Worm (Caenorhabditis elegans) whole organism, mixed stage, embryonic: ENCODE results near the gene rrsr-1.
A peak's percentile ranks its signal among the peaks of the same experiment; 100 is the strongest.

ENCODE experiments used
- M03D4.4 ChIP-seq: sonication (generic microtip); optimal IDR thresholded peaks from 2 replicates; lab custom pipeline; 2017; ENCODE audit warnings: mild to moderate bottlenecking, missing genetic modification characterization, missing compliant biosample characterization
- bed-3 ChIP-seq: fragments of 200-800 bp; sonication (Bioruptor generic); optimal IDR thresholded peaks from 3 replicates; lab custom pipeline; 2018; ENCODE audit warnings: mild to moderate bottlenecking, missing genetic modification characterization, moderate library complexity, missing compliant biosample characterization
- blmp-1 ChIP-seq: fragments of 150-350 bp; optimal IDR thresholded peaks from 2 replicates; lab custom pipeline; 2014; ENCODE audit warnings: missing biosample characterization, missing genetic modification characterization
- ceh-39 ChIP-seq: fragments of 150-350 bp; optimal IDR thresholded peaks from 2 replicates; lab custom pipeline; 2014; ENCODE audit warnings: missing biosample characterization, missing genetic modification characterization
- ceh-43 ChIP-seq: fragments of 200-800 bp; sonication (Bioruptor generic); optimal IDR thresholded peaks from 2 replicates; lab custom pipeline; 2018; ENCODE audit warnings: mild to moderate bottlenecking, missing genetic modification characterization, moderate library complexity, missing compliant biosample characterization
- ceh-83 ChIP-seq: fragments of 200-800 bp; sonication (Bioruptor generic); optimal IDR thresholded peaks from 2 replicates; lab custom pipeline; 2018; ENCODE audit warnings: mild to moderate bottlenecking, missing genetic modification characterization, missing compliant biosample characterization
- ces-1 ChIP-seq: fragments of 150-350 bp; optimal IDR thresholded peaks from 2 replicates; lab custom pipeline; 2014; ENCODE audit warnings: missing biosample characterization, missing genetic modification reagents, missing genetic modification characterization
- cnd-1 ChIP-seq: fragments of 200-800 bp; sonication (Bioruptor generic); optimal IDR thresholded peaks from 2 replicates; lab custom pipeline; 2018; ENCODE audit warnings: mild to moderate bottlenecking, missing genetic modification characterization, missing compliant biosample characterization
- drap-1 ChIP-seq: fragments of 200-800 bp; sonication (Bioruptor generic); optimal IDR thresholded peaks from 3 replicates; lab custom pipeline; 2018; ENCODE audit warnings: mild to moderate bottlenecking, missing genetic modification characterization, missing compliant biosample characterization
- elt-1 ChIP-seq: sonication (generic microtip); optimal IDR thresholded peaks from 2 replicates; lab custom pipeline; 2017; ENCODE audit warnings: missing genetic modification characterization, mild to moderate bottlenecking, missing compliant biosample characterization, antibody characterized with exemption, moderate library complexity, borderline replicate concordance; ENCODE audit not compliant: insufficient read depth
- elt-3 ChIP-seq: fragments of 150-350 bp; optimal IDR thresholded peaks from 2 replicates; lab custom pipeline; 2014; ENCODE audit warnings: missing biosample characterization, missing genetic modification characterization
- flh-1 ChIP-seq: fragments of 200-800 bp; sonication (Bioruptor generic); optimal IDR thresholded peaks from 2 replicates; lab custom pipeline; 2018; ENCODE audit warnings: mild to moderate bottlenecking, missing genetic modification characterization, moderate library complexity, missing compliant biosample characterization
- ham-2 ChIP-seq: fragments of 200-800 bp; sonication (Bioruptor generic); optimal IDR thresholded peaks from 2 replicates; lab custom pipeline; 2018; ENCODE audit warnings: mild to moderate bottlenecking, missing genetic modification characterization, missing compliant biosample characterization
- hlh-1 ChIP-seq: fragments of 150-350 bp; optimal IDR thresholded peaks from 2 replicates; lab custom pipeline; 2014; ENCODE audit warnings: missing biosample characterization, missing genetic modification reagents, missing genetic modification characterization
- lin-13 ChIP-seq: fragments of 150-350 bp; optimal IDR thresholded peaks from 2 replicates; lab custom pipeline; 2014; ENCODE audit warnings: missing biosample characterization, missing genetic modification characterization
- lin-32 ChIP-seq: fragments of 200-800 bp; sonication (Bioruptor generic); optimal IDR thresholded peaks from 2 replicates; lab custom pipeline; 2018; ENCODE audit warnings: mild to moderate bottlenecking, missing genetic modification characterization, missing compliant biosample characterization
- lsy-2 ChIP-seq: fragments of 150-350 bp; optimal IDR thresholded peaks from 2 replicates; lab custom pipeline; 2014; ENCODE audit warnings: missing biosample characterization, missing genetic modification characterization
- mab-5 ChIP-seq: fragments of 150-350 bp; optimal IDR thresholded peaks from 2 replicates; lab custom pipeline; 2014; ENCODE audit warnings: missing biosample characterization, missing genetic modification characterization
- mep-1 ChIP-seq: fragments of 150-350 bp; optimal IDR thresholded peaks from 2 replicates; lab custom pipeline; 2017; ENCODE audit warnings: missing biosample characterization, missing genetic modification reagents, missing genetic modification characterization, inconsistent platforms
- mls-2 ChIP-seq: sonication (generic microtip); optimal IDR thresholded peaks from 2 replicates; lab custom pipeline; 2016; ENCODE audit warnings: mild to moderate bottlenecking, missing genetic modification characterization, moderate library complexity, missing compliant biosample characterization
- nhr-12 ChIP-seq: fragments of 150-350 bp; optimal IDR thresholded peaks from 2 replicates; lab custom pipeline; 2014; ENCODE audit warnings: missing biosample characterization, missing genetic modification characterization
- nhr-2 ChIP-seq: fragments of 150-350 bp; optimal IDR thresholded peaks from 2 replicates; lab custom pipeline; 2014; ENCODE audit warnings: missing biosample characterization, missing genetic modification characterization
- nhr-237 ChIP-seq: fragments of 150-350 bp; optimal IDR thresholded peaks from 2 replicates; lab custom pipeline; 2014; ENCODE audit warnings: missing biosample characterization, missing genetic modification characterization
- nhr-28 ChIP-seq: fragments of 150-350 bp; optimal IDR thresholded peaks from 2 replicates; lab custom pipeline; 2014; ENCODE audit warnings: missing biosample characterization, missing genetic modification characterization
- nhr-76 ChIP-seq: sonication (generic microtip); optimal IDR thresholded peaks from 2 replicates; lab custom pipeline; 2017; ENCODE audit warnings: missing biosample characterization, missing genetic modification characterization
- pha-4 ChIP-seq: fragments of 150-350 bp; optimal IDR thresholded peaks from 2 replicates; lab custom pipeline; 2018; ENCODE audit warnings: missing biosample characterization, missing genetic modification reagents, missing genetic modification characterization
- sem-2 ChIP-seq: fragments of 200-800 bp; sonication (Bioruptor generic); optimal IDR thresholded peaks from 2 replicates; lab custom pipeline; 2018; ENCODE audit warnings: mild to moderate bottlenecking, missing genetic modification characterization, missing compliant biosample characterization
- snpc-4 ChIP-seq: fragments of 150-350 bp; optimal IDR thresholded peaks from 2 replicates; lab custom pipeline; 2014; ENCODE audit warnings: missing biosample characterization, missing genetic modification characterization
- sptf-1 ChIP-seq: sonication (generic microtip); optimal IDR thresholded peaks from 2 replicates; lab custom pipeline; 2017; ENCODE audit warnings: mild to moderate bottlenecking, missing genetic modification characterization, moderate library complexity, missing compliant biosample characterization
- tbx-8 ChIP-seq: fragments of 200-800 bp; sonication (Bioruptor generic); optimal IDR thresholded peaks from 2 replicates; lab custom pipeline; 2018; ENCODE audit warnings: mild to moderate bottlenecking, missing genetic modification characterization, moderate library complexity, missing compliant biosample characterization
- unc-39 ChIP-seq: fragments of 150-350 bp; optimal IDR thresholded peaks from 2 replicates; lab custom pipeline; 2014; ENCODE audit warnings: missing biosample characterization, missing genetic modification characterization
- unc-62 ChIP-seq: fragments of 150-350 bp; optimal IDR thresholded peaks from 2 replicates; lab custom pipeline; 2014; ENCODE audit warnings: missing biosample characterization, missing genetic modification reagents, missing genetic modification characterization
- zip-8 ChIP-seq: fragments of 150-350 bp; optimal IDR thresholded peaks from 2 replicates; lab custom pipeline; 2014; ENCODE audit warnings: missing biosample characterization, missing genetic modification characterization
- ztf-11 ChIP-seq: fragments of 150-350 bp; optimal IDR thresholded peaks from 2 replicates; lab custom pipeline; 2014; ENCODE audit warnings: missing biosample characterization, missing genetic modification characterization

The rrsr-1 gene

DNA sequence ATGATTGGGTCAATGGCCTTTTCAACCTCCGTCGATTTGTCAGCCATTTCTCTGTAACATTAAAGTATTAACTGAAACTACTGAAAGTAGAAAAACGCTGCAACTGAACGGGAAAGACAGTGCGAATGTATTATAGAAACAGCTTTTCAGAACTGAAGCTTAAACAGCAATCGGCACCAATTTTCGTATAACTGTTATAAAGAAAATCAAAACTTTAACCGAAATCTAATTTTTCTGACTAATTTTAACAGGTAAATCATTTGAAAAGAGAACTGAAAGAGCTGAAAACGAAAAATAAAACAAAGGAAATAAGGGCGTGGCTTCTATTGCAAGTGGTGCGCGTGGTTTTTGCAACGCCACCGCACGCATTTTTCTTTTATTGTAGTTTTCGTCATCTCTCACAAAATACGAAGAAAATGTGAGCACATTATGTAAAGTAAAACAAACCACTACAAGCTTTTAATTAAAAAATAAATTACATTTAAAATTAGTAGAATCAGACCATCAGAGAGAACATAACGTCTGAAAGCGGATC lies at the start of gene rrsr-1:
Gene rrsr-1 (minus strand): TSS at position 51 of the 535 bp plus-strand sequence.
- TF ChIP-seq lin-13 (tag; lab: Kevin White, UChicago) (no peak), sem-2 (no peak), snpc-4 (no peak), lin-32 (no peak), ham-2 (GFP tag; lab: Kevin White, UChicago) (no peak), nhr-2 (tag; lab: Kevin White, UChicago) (peak; percentile 12), mls-2 (tag; lab: Kevin White, UChicago) (no peak), unc-39 (tag; lab: Kevin White, UChicago) (no peak), ceh-43 (GFP tag; lab: Kevin White, UChicago) (no peak), nhr-12 (no peak), ces-1 (no peak), mep-1 (tag; lab: Kevin White, UChicago) (no peak), M03D4.4 (peak; percentile 46), blmp-1 (tag; lab: Kevin White, UChicago) (no peak), flh-1 (no peak), ceh-39 (no peak), ztf-11 (tag; lab: Kevin White, UChicago) (no peak), cnd-1 (tag; lab: Kevin White, UChicago) (no peak), elt-3 (tag; lab: Kevin White, UChicago) (no peak), nhr-237 (no peak), unc-62 (GFP tag; lab: Kevin White, UChicago) (no peak), nhr-76 (tag; lab: Kevin White, UChicago) (no peak), tbx-8 (no peak), hlh-1 (tag; lab: Kevin White, UChicago) (peak; percentile 12), bed-3 (GFP tag; lab: Kevin White, UChicago) (no peak), lsy-2 (tag; lab: Kevin White, UChicago) (peak; percentile 18), mab-5 (tag; lab: Kevin White, UChicago) (no peak), ceh-83 (GFP tag; lab: Kevin White, UChicago) (no peak), nhr-28 (tag; lab: Kevin White, UChicago) (no peak), sptf-1 (peak; percentile 36), elt-1 (no peak), pha-4 (tag; lab: Kevin White, UChicago) (no peak), zip-8 (no peak), drap-1 (GFP tag; lab: Kevin White, UChicago) (peak; percentile 54)

DNA sequence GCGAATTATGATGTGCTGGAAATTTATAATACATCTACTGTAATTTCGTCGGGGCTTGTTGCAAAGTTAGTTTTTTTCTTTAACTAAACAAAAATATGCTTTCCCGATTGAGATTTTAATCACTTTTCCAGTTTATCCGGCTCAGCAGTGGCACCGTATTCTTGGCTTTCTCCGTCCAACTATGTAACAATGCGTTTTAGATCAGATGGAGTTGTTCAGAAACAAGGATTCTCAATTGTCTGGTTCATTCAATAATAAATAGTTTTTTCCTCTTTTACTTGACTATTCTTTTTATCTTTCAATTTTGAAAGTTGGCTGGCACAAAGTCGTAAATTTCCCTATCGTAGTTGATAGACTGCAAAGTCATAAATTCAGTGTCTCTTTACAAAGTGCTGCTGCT lies 49.3 kb upstream of the rrsr-1 start, which contains the start of gene clec-56:
Gene clec-56 (plus strand): TSS at position 301 of the 400 bp plus-strand sequence.
- TF ChIP-seq drap-1 (GFP tag; lab: Kevin White, UChicago) (no peak), lsy-2 (tag; lab: Kevin White, UChicago) (no peak), hlh-1 (tag; lab: Kevin White, UChicago) (no peak), unc-39 (tag; lab: Kevin White, UChicago) (no peak), pha-4 (tag; lab: Kevin White, UChicago) (no peak), M03D4.4 (no peak), ztf-11 (tag; lab: Kevin White, UChicago) (no peak), mab-5 (tag; lab: Kevin White, UChicago) (no peak), sem-2 (no peak), zip-8 (no peak), nhr-28 (tag; lab: Kevin White, UChicago) (no peak), elt-3 (tag; lab: Kevin White, UChicago) (no peak), snpc-4 (no peak), blmp-1 (tag; lab: Kevin White, UChicago) (no peak), mep-1 (tag; lab: Kevin White, UChicago) (no peak), flh-1 (no peak), sptf-1 (no peak), ces-1 (no peak), nhr-237 (no peak)

- no peak for TF ChIP-seq pha-4 (tag; lab: Kevin White, UChicago)
- TF ChIP-seq nhr-12: no peak
- no peak for TF ChIP-seq zip-8
- TF ChIP-seq, all 35 proteins: peak for 0
Observed at ce11 chrV:14472229-14472628, 47.4 kb upstream of the rrsr-1 start, which contains the start of gene clec-227. clec-227 (plus strand) TSS chrV:14472529.

- TF ChIP-seq cnd-1 (tag; lab: Kevin White, UChicago): no peak
- no peak for TF ChIP-seq ham-2 (GFP tag; lab: Kevin White, UChicago)
- TF ChIP-seq blmp-1 (tag; lab: Kevin White, UChicago): no peak
- no peak for TF ChIP-seq ces-1
- TF ChIP-seq M03D4.4: no peak
Observed at ce11 chrV:14468931-14469330, 44.1 kb upstream of the rrsr-1 start, which contains the start of gene clec-57. clec-57 (plus strand) TSS chrV:14469231.
